Worm (Caenorhabditis elegans) whole organism, young adult: Measurements from ENCODE around the gene F28C6.5.

Experiments used
- dpl-1 ChIP-seq: fragments of 150-350 bp; optimal IDR thresholded peaks from 2 replicates; lab custom pipeline; 2014; ENCODE audit warnings: missing biosample characterization, missing genetic modification reagents, missing genetic modification characterization
- egl-44 ChIP-seq: fragments of 200-800 bp; sonication (Bioruptor generic); IDR thresholded peaks from 2 replicates; pipeline ENCODE4 v1.3.6; 2022; ENCODE audit warnings: missing genetic modification reagents, missing genetic modification characterization, missing compliant biosample characterization
- madf-6 ChIP-seq: fragments of 200-800 bp; sonication (Bioruptor generic); IDR thresholded peaks from 2 replicates; pipeline ENCODE4 v1.3.6; 2022; ENCODE audit warnings: missing genetic modification reagents, missing genetic modification characterization, missing compliant biosample characterization
- nhr-90 ChIP-seq: sonication (generic microtip); optimal IDR thresholded peaks from 2 replicates; lab custom pipeline; 2016; ENCODE audit warnings: missing genotype, mild to moderate bottlenecking, missing genetic modification characterization, missing compliant biosample characterization
- sea-2 ChIP-seq: fragments of 200-800 bp; sonication (Bioruptor generic); IDR thresholded peaks from 2 replicates; pipeline ENCODE4 v1.3.6; 2022; ENCODE audit warnings: missing genetic modification characterization, missing compliant biosample characterization

- no peak for TF ChIP-seq dpl-1 (GFP tag; lab: Kevin White, UChicago)
- no peak for TF ChIP-seq sea-2 (GFP tag; lab: Robert Waterston, UW)
- TF ChIP-seq egl-44 = no peak
- TF ChIP-seq nhr-90 (tag; lab: Kevin White, UChicago) = no peak
- no peak for TF ChIP-seq madf-6 (GFP tag; lab: Robert Waterston, UW)
Measured at ce11 chrII:8631766-8632165, 32.5 kb downstream of the F28C6.5 start.
